Worm (Caenorhabditis elegans): ENCODE results near the gene K03B8.8.

DNA sequence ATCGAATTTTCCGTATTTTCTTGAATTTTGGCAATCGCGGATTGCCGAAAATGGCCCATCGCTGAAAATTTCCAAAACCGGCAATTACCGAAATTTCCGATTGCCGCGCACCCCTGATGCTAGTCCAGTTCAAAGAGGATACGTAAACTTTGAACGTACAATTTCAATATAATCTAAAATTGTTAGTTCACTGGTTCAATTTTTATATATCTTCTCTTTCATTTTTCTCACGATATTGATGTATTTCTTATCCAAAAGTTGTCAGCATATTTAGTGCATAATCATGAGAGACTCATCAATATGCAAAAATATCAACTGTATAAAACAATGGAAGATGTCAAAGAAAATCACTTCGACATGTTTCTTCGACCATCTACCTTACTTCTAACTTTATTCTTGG is 12.2 kb downstream of the K03B8.8 start, which contains the start of gene nas-17:
- TF ChIP-seq tab-1 (GFP tag; IDR thresholded peaks at IDR 0.05) (no peak), flt-1 (GFP tag; IDR thresholded peaks at IDR 0.05) (no peak), ztf-29 (GFP tag; IDR thresholded peaks at IDR 0.05) (no peak), med-1 (GFP tag; optimal IDR thresholded peaks at IDR 0.05; ENCODE audit: insufficient read depth) (no peak)
